Worm (Caenorhabditis elegans): Measurements from ENCODE around the gene T05A8.7.
A peak's percentile ranks its signal among the peaks of the same experiment; 100 is the strongest.

Gene T05A8.7

DNA sequence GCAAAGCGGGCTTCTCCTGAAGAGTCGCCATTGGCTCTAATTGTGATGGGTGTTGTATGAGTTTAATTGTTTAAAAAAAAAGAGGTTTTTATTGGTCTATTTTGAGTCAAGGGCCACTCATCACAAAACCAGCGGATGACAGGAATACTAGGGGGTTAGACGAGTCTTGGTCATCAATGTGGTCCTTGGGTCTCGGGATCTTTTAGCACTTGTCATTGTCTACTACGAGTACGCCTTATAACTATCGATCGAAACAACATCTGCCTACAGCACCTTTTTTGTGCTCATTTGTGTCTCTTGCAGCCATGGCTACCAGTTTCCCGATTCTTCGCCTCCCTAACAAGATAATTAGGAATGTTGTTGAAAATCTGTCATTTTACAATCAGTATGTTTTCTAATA is 22.5 kb upstream of the T05A8.7 start, which contains the start of gene fbxb-108:
Gene fbxb-108, plus strand, starts transcription at position 301 of the 400 bp plus-strand sequence.
- TF ChIP-seq mab-5 (tag; optimal IDR thresholded peaks at IDR 0.05) (no peak), cnd-1 (tag; optimal IDR thresholded peaks at IDR 0.05) (no peak), elt-3 (tag; optimal IDR thresholded peaks at IDR 0.05) (no peak), elt-1 (tag; optimal IDR thresholded peaks at IDR 0.05; ENCODE audit: borderline replicate concordance, insufficient read depth) (no peak), sptf-1 (tag; optimal IDR thresholded peaks at IDR 0.05) (no peak), lsy-2 (tag; optimal IDR thresholded peaks at IDR 0.05) (no peak), lin-32 (GFP tag; optimal IDR thresholded peaks at IDR 0.05) (no peak), nhr-76 (tag; optimal IDR thresholded peaks at IDR 0.05) (no peak), ztf-11 (tag; optimal IDR thresholded peaks at IDR 0.05) (no peak), nhr-2 (tag; optimal IDR thresholded peaks at IDR 0.05) (no peak), sem-2 (GFP tag; optimal IDR thresholded peaks at IDR 0.05) (no peak), hlh-1 (tag; optimal IDR thresholded peaks at IDR 0.05) (no peak), pha-4 (tag; optimal IDR thresholded peaks at IDR 0.05) (no peak), ceh-39 (tag; optimal IDR thresholded peaks at IDR 0.05) (no peak), ces-1 (GFP tag; optimal IDR thresholded peaks at IDR 0.05) (no peak)

DNA sequence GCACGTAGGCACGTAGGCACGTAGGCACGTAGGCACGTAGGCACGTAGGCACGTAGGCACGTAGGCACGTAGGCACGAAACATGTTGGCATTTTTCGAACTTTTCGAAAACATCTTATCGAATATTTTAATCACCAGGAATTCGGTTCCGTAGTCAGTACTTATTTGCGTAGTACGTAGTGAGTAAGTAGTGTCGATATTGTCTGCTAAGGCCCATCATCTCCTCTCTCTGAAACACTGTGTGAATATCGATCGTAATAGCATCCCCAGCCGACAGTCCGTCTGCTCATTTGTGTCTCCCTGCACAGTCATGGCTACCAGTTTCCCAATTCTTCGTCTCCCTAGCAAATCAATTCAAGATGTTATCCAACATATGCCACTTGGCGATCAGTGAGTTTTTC is 20.0 kb upstream of the T05A8.7 start, which contains the start of gene fbxb-106:
Gene fbxb-106, plus strand, starts transcription at position 301 of the 400 bp plus-strand sequence.
- TF ChIP-seq mls-2 (tag; optimal IDR thresholded peaks at IDR 0.05) (no peak), M03D4.4 (tag; optimal IDR thresholded peaks at IDR 0.05) (no peak), sptf-1 (tag; optimal IDR thresholded peaks at IDR 0.05) (no peak), drap-1 (GFP tag; optimal IDR thresholded peaks at IDR 0.05) (no peak), snpc-4 (tag; optimal IDR thresholded peaks at IDR 0.05) (no peak), mab-5 (tag; optimal IDR thresholded peaks at IDR 0.05) (no peak), nhr-28 (tag; optimal IDR thresholded peaks at IDR 0.05) (no peak), nhr-2 (tag; optimal IDR thresholded peaks at IDR 0.05) (no peak), lsy-2 (tag; optimal IDR thresholded peaks at IDR 0.05) (no peak), flh-1 (GFP tag; optimal IDR thresholded peaks at IDR 0.05) (no peak), lin-32 (GFP tag; optimal IDR thresholded peaks at IDR 0.05) (no peak), mep-1 (tag; optimal IDR thresholded peaks at IDR 0.05) (no peak), ceh-39 (tag; optimal IDR thresholded peaks at IDR 0.05) (no peak), ztf-11 (tag; optimal IDR thresholded peaks at IDR 0.05) (no peak), elt-3 (tag; optimal IDR thresholded peaks at IDR 0.05) (no peak), nhr-76 (tag; optimal IDR thresholded peaks at IDR 0.05) (no peak), lin-13 (tag; optimal IDR thresholded peaks at IDR 0.05) (no peak)

ce11 chrII:2758476-2758875 is 16.3 kb upstream of the T05A8.7 start, which contains the start of gene fbxb-107:
Gene fbxb-107 (plus strand): TSS chrII:2758772.
- peak; percentile 99 for TF ChIP-seq ceh-39 (tag; optimal IDR thresholded peaks at IDR 0.05)
- TF ChIP-seq ceh-83 (GFP tag; optimal IDR thresholded peaks at IDR 0.05), result no peak
- no peak for TF ChIP-seq lin-13 (tag; optimal IDR thresholded peaks at IDR 0.05)

ce11 chrII:2757954-2758353 is 15.8 kb upstream of the T05A8.7 start, which contains the start of gene F29A7.8:
Gene F29A7.8 (minus strand): TSS chrII:2758054.
- no peak for TF ChIP-seq zip-8 (tag; optimal IDR thresholded peaks at IDR 0.05)
- TF ChIP-seq nhr-12 (tag; optimal IDR thresholded peaks at IDR 0.05), result no peak

ce11 chrII:2756351-2756750 is 14.2 kb upstream of the T05A8.7 start:
- TF ChIP-seq sem-2 (GFP tag; optimal IDR thresholded peaks at IDR 0.05) (no peak), elt-1 (tag; optimal IDR thresholded peaks at IDR 0.05; ENCODE audit: borderline replicate concordance, insufficient read depth) (no peak), ces-1 (GFP tag; optimal IDR thresholded peaks at IDR 0.05) (no peak), mab-5 (tag; optimal IDR thresholded peaks at IDR 0.05) (no peak), nhr-2 (tag; optimal IDR thresholded peaks at IDR 0.05) (no peak), lin-32 (GFP tag; optimal IDR thresholded peaks at IDR 0.05) (no peak), unc-39 (tag; optimal IDR thresholded peaks at IDR 0.05) (no peak), nhr-237 (tag; optimal IDR thresholded peaks at IDR 0.05) (no peak), pha-4 (tag; optimal IDR thresholded peaks at IDR 0.05) (no peak), nhr-12 (tag; optimal IDR thresholded peaks at IDR 0.05) (no peak), ztf-11 (tag; optimal IDR thresholded peaks at IDR 0.05) (no peak)

- TF ChIP-seq mls-2 (tag; optimal IDR thresholded peaks at IDR 0.05), result no peak
- TF ChIP-seq snpc-4 (tag; optimal IDR thresholded peaks at IDR 0.05), result no peak
- TF ChIP-seq lin-32 (GFP tag; optimal IDR thresholded peaks at IDR 0.05), result no peak
Observed at ce11 chrII:2754595-2754994, 12.4 kb upstream of the T05A8.7 start.

All from whole organism, mixed stage, embryonic.